Worm (Caenorhabditis elegans) whole organism, early embryonic: ENCODE measurements around the gene F59B10.2.

ENCODE experiments used
- B0310.2 ChIP-seq: sonication (generic microtip); optimal IDR thresholded peaks from 2 replicates; lab custom pipeline; 2016; ENCODE audit warnings: mild to moderate bottlenecking, missing genetic modification characterization, missing compliant biosample characterization
- F13C5.2 ChIP-seq: sonication (generic microtip); optimal IDR thresholded peaks from 2 replicates; lab custom pipeline; 2017; ENCODE audit warnings: mild to moderate bottlenecking, missing genetic modification characterization, inconsistent platforms, missing compliant biosample characterization
- ama-1 ChIP-seq: fragments of 150-350 bp; optimal IDR thresholded peaks from 2 replicates; lab custom pipeline; 2014
- ceh-13 ChIP-seq: fragments of 200-800 bp; sonication (Bioruptor generic); optimal IDR thresholded peaks from 2 replicates; lab custom pipeline; 2018; ENCODE audit warnings: mild to moderate bottlenecking, missing genetic modification characterization, missing compliant biosample characterization
- flt-1 ChIP-seq: fragments of 200-800 bp; sonication (Bioruptor generic); IDR thresholded peaks from 2 replicates; pipeline ENCODE4 v1.3.6; 2022; ENCODE audit warnings: missing genetic modification characterization, missing compliant biosample characterization
- hmbx-1 ChIP-seq: sonication (generic microtip); optimal IDR thresholded peaks from 2 replicates; lab custom pipeline; 2016; ENCODE audit warnings: mild to moderate bottlenecking, missing genetic modification characterization, missing compliant biosample characterization
- hnd-1 ChIP-seq: sonication (generic microtip); optimal IDR thresholded peaks from 2 replicates; lab custom pipeline; 2016; ENCODE audit warnings: missing genetic modification characterization, missing compliant biosample characterization
- scrt-1 ChIP-seq: fragments of 200-800 bp; sonication (Bioruptor generic); IDR thresholded peaks from 2 replicates; pipeline ENCODE4 v1.3.6; 2022; ENCODE audit warnings: missing genetic modification characterization, missing compliant biosample characterization
- sea-1 ChIP-seq: fragments of 200-800 bp; sonication (Bioruptor generic); conservative IDR thresholded peaks from 2 replicates; pipeline ENCODE4 v1.3.6; 2022; ENCODE audit warnings: missing genetic modification characterization, missing compliant biosample characterization
- tbx-11 ChIP-seq: fragments of 200-800 bp; sonication (Bioruptor generic); IDR thresholded peaks from 2 replicates; pipeline ENCODE4 v1.3.6; 2022; ENCODE audit warnings: missing genetic modification characterization, missing compliant biosample characterization
- tra-4 ChIP-seq: sonication (generic microtip); optimal IDR thresholded peaks from 2 replicates; lab custom pipeline; 2017; ENCODE audit warnings: missing genetic modification characterization, missing compliant biosample characterization

DNA sequence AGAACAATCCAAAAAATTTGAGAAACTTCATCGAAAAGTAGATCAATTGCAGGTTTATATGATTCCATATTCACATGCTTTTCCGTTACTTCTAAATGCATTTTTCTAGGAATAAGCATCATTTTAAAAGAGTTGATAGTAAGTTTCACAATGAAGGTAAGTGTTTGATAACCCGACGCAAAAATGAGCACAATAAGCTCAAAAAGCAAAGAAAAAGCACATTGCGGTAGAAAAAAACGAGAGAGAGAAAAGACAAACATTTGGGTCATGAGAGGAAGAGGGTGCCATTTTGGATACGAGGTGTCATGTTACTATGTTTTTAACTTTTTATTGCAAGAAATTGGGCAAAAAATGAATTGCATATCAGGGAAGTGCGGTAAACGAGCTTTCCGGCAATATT, 14.7 kb upstream of the F59B10.2 start, which contains the start of gene F59B10.6:
- TF ChIP-seq flt-1: no peak
- TF ChIP-seq tbx-11 (GFP tag; lab: Robert Waterston, UW): no peak
- no peak for TF ChIP-seq tra-4 (tag; lab: Kevin White, UChicago)
- no peak for TF ChIP-seq ceh-13 (GFP tag; lab: Kevin White, UChicago)
- no peak for TF ChIP-seq ama-1 (lab: Kevin White, UChicago)
- no peak for TF ChIP-seq hnd-1 (tag; lab: Kevin White, UChicago)
- TF ChIP-seq B0310.2: no peak
- TF ChIP-seq scrt-1 (GFP tag; lab: Robert Waterston, UW): no peak
- TF ChIP-seq F13C5.2 (tag; lab: Kevin White, UChicago): no peak
- TF ChIP-seq sea-1 (GFP tag; lab: Robert Waterston, UW): no peak
- no peak for TF ChIP-seq hmbx-1
